Worm (Caenorhabditis elegans) whole organism, late embryonic: ENCODE data around the gene cpsf-1.

Experiments
- C08G9.2 ChIP-seq: sonication (generic microtip); optimal IDR thresholded peaks from 2 replicates; lab custom pipeline; 2016; ENCODE audit warnings: mild to moderate bottlenecking, missing genetic modification characterization, moderate library complexity, missing compliant biosample characterization
- C38D4.7 ChIP-seq: fragments of 200-800 bp; sonication (Bioruptor generic); optimal IDR thresholded peaks from 2 replicates; lab custom pipeline; 2018; ENCODE audit warnings: mild to moderate bottlenecking, missing genetic modification characterization, moderate library complexity, missing compliant biosample characterization
- F13H6.1 ChIP-seq: sonication (generic microtip); optimal IDR thresholded peaks from 2 replicates; lab custom pipeline; 2016; ENCODE audit warnings: missing genetic modification characterization, missing compliant biosample characterization
- K02D7.2 ChIP-seq: sonication (generic microtip); optimal IDR thresholded peaks from 2 replicates; lab custom pipeline; 2017; ENCODE audit warnings: mild to moderate bottlenecking, missing genetic modification characterization, missing compliant biosample characterization
- T23F11.4 ChIP-seq: fragments of 200-800 bp; sonication (Bioruptor generic); optimal IDR thresholded peaks from 2 replicates; lab custom pipeline; 2018; ENCODE audit warnings: mild to moderate bottlenecking, missing genetic modification characterization, missing compliant biosample characterization
- ama-1 ChIP-seq: fragments of 150-350 bp; optimal IDR thresholded peaks from 2 replicates; lab custom pipeline; 2014
- ceh-14 ChIP-seq: sonication (generic microtip); optimal IDR thresholded peaks from 2 replicates; lab custom pipeline; 2016; ENCODE audit warnings: missing genotype, missing genetic modification characterization, missing compliant biosample characterization
- ceh-18 ChIP-seq: sonication (generic microtip); optimal IDR thresholded peaks from 2 replicates; lab custom pipeline; 2016; ENCODE audit warnings: missing genetic modification characterization, missing compliant biosample characterization
- ceh-19 ChIP-seq: fragments of 200-800 bp; sonication (Bioruptor generic); optimal IDR thresholded peaks from 2 replicates; lab custom pipeline; 2018; ENCODE audit warnings: mild to moderate bottlenecking, missing genetic modification characterization, missing compliant biosample characterization
- ceh-2 ChIP-seq: sonication (generic microtip); optimal IDR thresholded peaks from 2 replicates; lab custom pipeline; 2016; ENCODE audit warnings: missing genotype, missing genetic modification characterization, missing compliant biosample characterization
- ceh-22 ChIP-seq: sonication (generic microtip); optimal IDR thresholded peaks from 2 replicates; lab custom pipeline; 2017; ENCODE audit warnings: missing biosample characterization, missing genetic modification characterization
- ceh-24 ChIP-seq: sonication (generic microtip); optimal IDR thresholded peaks from 2 replicates; lab custom pipeline; 2016; ENCODE audit warnings: mild to moderate bottlenecking, missing genetic modification characterization, missing compliant biosample characterization
- ceh-30 ChIP-seq: fragments of 150-350 bp; optimal IDR thresholded peaks from 2 replicates; lab custom pipeline; 2014; ENCODE audit warnings: missing biosample characterization, missing genetic modification characterization
- ceh-31 ChIP-seq: sonication (generic microtip); optimal IDR thresholded peaks from 2 replicates; lab custom pipeline; 2016; ENCODE audit warnings: missing genetic modification characterization, missing compliant biosample characterization
- ceh-45 ChIP-seq: fragments of 200-800 bp; sonication (Bioruptor generic); IDR thresholded peaks from 2 replicates; pipeline ENCODE4 v1.3.6; 2022; ENCODE audit warnings: missing genetic modification reagents, missing genetic modification characterization, missing compliant biosample characterization
- ceh-48 ChIP-seq: sonication (generic microtip); optimal IDR thresholded peaks from 2 replicates; lab custom pipeline; 2016; ENCODE audit warnings: missing genetic modification characterization, inconsistent platforms, missing compliant biosample characterization
- ceh-9 ChIP-seq: sonication (generic microtip); optimal IDR thresholded peaks from 2 replicates; lab custom pipeline; 2016; ENCODE audit warnings: mild to moderate bottlenecking, missing genetic modification characterization, inconsistent platforms, missing compliant biosample characterization
- che-1 ChIP-seq: sonication (generic microtip); optimal IDR thresholded peaks from 2 replicates; lab custom pipeline; 2016; ENCODE audit warnings: mild to moderate bottlenecking, missing genetic modification characterization, missing compliant biosample characterization
- dmd-4 ChIP-seq: sonication (generic microtip); optimal IDR thresholded peaks from 2 replicates; lab custom pipeline; 2016; ENCODE audit warnings: borderline replicate concordance, missing genetic modification characterization, missing compliant biosample characterization
- dve-1 ChIP-seq: sonication (generic microtip); optimal IDR thresholded peaks from 2 replicates; lab custom pipeline; 2017; ENCODE audit warnings: antibody characterized with exemption, mild to moderate bottlenecking, missing genetic modification characterization, missing compliant biosample characterization
- elt-2 ChIP-seq: sonication (generic microtip); optimal IDR thresholded peaks from 2 replicates; lab custom pipeline; 2016; ENCODE audit warnings: missing genetic modification reagents, missing genetic modification characterization, missing compliant biosample characterization
- elt-4 ChIP-seq: sonication (generic microtip); optimal IDR thresholded peaks from 2 replicates; lab custom pipeline; 2016; ENCODE audit warnings: missing genetic modification characterization, missing compliant biosample characterization
- fax-1 ChIP-seq: sonication (generic microtip); optimal IDR thresholded peaks from 2 replicates; lab custom pipeline; 2016; ENCODE audit warnings: missing genotype, missing genetic modification characterization, missing compliant biosample characterization
- fkh-10 ChIP-seq: fragments of 150-350 bp; optimal IDR thresholded peaks from 2 replicates; lab custom pipeline; 2014; ENCODE audit warnings: missing biosample characterization, missing genetic modification reagents, missing genetic modification characterization
- fkh-6 ChIP-seq: sonication (generic microtip); optimal IDR thresholded peaks from 2 replicates; lab custom pipeline; 2016; ENCODE audit warnings: missing genetic modification characterization, missing compliant biosample characterization
- gmeb-2 ChIP-seq: sonication (generic microtip); optimal IDR thresholded peaks from 2 replicates; lab custom pipeline; 2016; ENCODE audit warnings: missing genetic modification characterization, inconsistent platforms, missing compliant biosample characterization
- hlh-13 ChIP-seq: fragments of 200-800 bp; sonication (Bioruptor generic); optimal IDR thresholded peaks from 2 replicates; lab custom pipeline; 2018; ENCODE audit warnings: mild to moderate bottlenecking, missing genetic modification characterization, missing compliant biosample characterization
- hlh-15 ChIP-seq: sonication (generic microtip); optimal IDR thresholded peaks from 2 replicates; lab custom pipeline; 2016; ENCODE audit warnings: missing genetic modification characterization, missing compliant biosample characterization
- hlh-30 ChIP-seq: sonication (generic microtip); optimal IDR thresholded peaks from 2 replicates; lab custom pipeline; 2017; ENCODE audit warnings: antibody characterized with exemption, missing genetic modification characterization, missing compliant biosample characterization; ENCODE audit not compliant: insufficient read depth
- hlh-8 ChIP-seq: sonication (generic microtip); optimal IDR thresholded peaks from 2 replicates; lab custom pipeline; 2016; ENCODE audit warnings: missing genotype, missing genetic modification characterization, missing compliant biosample characterization
- lim-6 ChIP-seq: sonication (generic microtip); optimal IDR thresholded peaks from 2 replicates; lab custom pipeline; 2016; ENCODE audit warnings: missing genetic modification characterization, missing compliant biosample characterization
- lin-11 ChIP-seq: fragments of 200-800 bp; sonication (Bioruptor generic); optimal IDR thresholded peaks from 2 replicates; lab custom pipeline; 2018; ENCODE audit warnings: mild to moderate bottlenecking, missing genetic modification characterization, missing compliant biosample characterization
- madf-2 ChIP-seq: sonication (generic microtip); optimal IDR thresholded peaks from 2 replicates; lab custom pipeline; 2017; ENCODE audit warnings: missing genetic modification characterization, missing compliant biosample characterization
- mec-3 ChIP-seq: sonication (generic microtip); optimal IDR thresholded peaks from 2 replicates; lab custom pipeline; 2016; ENCODE audit warnings: borderline replicate concordance, missing genetic modification characterization, missing compliant biosample characterization
- nfya-1 ChIP-seq: sonication (generic microtip); optimal IDR thresholded peaks from 2 replicates; lab custom pipeline; 2017; ENCODE audit warnings: missing genetic modification characterization, mild to moderate bottlenecking, missing compliant biosample characterization, antibody characterized with exemption, moderate library complexity
- nhr-11 ChIP-seq: fragments of 150-350 bp; optimal IDR thresholded peaks from 2 replicates; lab custom pipeline; 2014; ENCODE audit warnings: missing biosample characterization, missing genetic modification characterization
- nhr-232 ChIP-seq: sonication (generic microtip); optimal IDR thresholded peaks from 2 replicates; lab custom pipeline; 2016; ENCODE audit warnings: missing genetic modification characterization, missing compliant biosample characterization
- pat-9 ChIP-seq: fragments of 200-800 bp; sonication (Bioruptor generic); optimal IDR thresholded peaks from 2 replicates; lab custom pipeline; 2018; ENCODE audit warnings: mild to moderate bottlenecking, missing genetic modification characterization, moderate library complexity, missing compliant biosample characterization
- pax-1 ChIP-seq: fragments of 150-350 bp; optimal IDR thresholded peaks from 2 replicates; lab custom pipeline; 2014; ENCODE audit warnings: missing biosample characterization, missing genetic modification characterization
- pha-2 ChIP-seq: sonication (generic microtip); optimal IDR thresholded peaks from 2 replicates; lab custom pipeline; 2017; ENCODE audit warnings: mild to moderate bottlenecking, missing genetic modification characterization, missing compliant biosample characterization
- pqm-1 ChIP-seq: sonication (generic microtip); optimal IDR thresholded peaks from 2 replicates; lab custom pipeline; 2016; ENCODE audit warnings: missing genetic modification characterization, missing compliant biosample characterization
- pros-1 ChIP-seq: fragments of 150-350 bp; optimal IDR thresholded peaks from 2 replicates; lab custom pipeline; 2014; ENCODE audit warnings: missing biosample characterization, missing genetic modification reagents, missing genetic modification characterization
- sdc-2 ChIP-seq: sonication (generic microtip); optimal IDR thresholded peaks from 2 replicates; lab custom pipeline; 2016; ENCODE audit warnings: missing genotype, missing genetic modification characterization, missing compliant biosample characterization
- sox-2 ChIP-seq: fragments of 200-800 bp; sonication (Bioruptor generic); IDR thresholded peaks from 2 replicates; pipeline ENCODE4 v1.3.6; 2022; ENCODE audit warnings: missing genetic modification reagents, missing genetic modification characterization, missing compliant biosample characterization
- syd-9 ChIP-seq: sonication (generic microtip); optimal IDR thresholded peaks from 2 replicates; lab custom pipeline; 2016; ENCODE audit warnings: mild to moderate bottlenecking, missing genetic modification characterization, moderate library complexity, missing compliant biosample characterization
- tbx-2 ChIP-seq: sonication (generic microtip); optimal IDR thresholded peaks from 2 replicates; lab custom pipeline; 2016; ENCODE audit warnings: missing genetic modification characterization, missing compliant biosample characterization
- tbx-7 ChIP-seq: sonication (generic microtip); optimal IDR thresholded peaks from 2 replicates; lab custom pipeline; 2016; ENCODE audit warnings: missing genotype, missing genetic modification characterization, missing compliant biosample characterization
- ttx-3 ChIP-seq: sonication (generic microtip); optimal IDR thresholded peaks from 2 replicates; lab custom pipeline; 2016; ENCODE audit warnings: missing genetic modification reagents, missing genetic modification characterization, missing compliant biosample characterization
- unc-3 ChIP-seq, 2 experiments: fragments of 200-800 bp in 1 of 2; sonication (Bioruptor generic) in 1 of 2; sonication (generic microtip) in 1 of 2; conservative IDR thresholded peaks in 1 of 2; optimal IDR thresholded peaks in 1 of 2; 2 replicates each; pipeline versions ENCODE4 v1.3.6 to Lab custom; 2016 to 2022; ENCODE audit warnings: missing compliant biosample characterization in 2 of 2, missing genetic modification characterization in 2 of 2, missing genetic modification reagents in 1 of 2
- unc-55 ChIP-seq: sonication (generic microtip); optimal IDR thresholded peaks from 2 replicates; lab custom pipeline; 2017; ENCODE audit warnings: missing biosample characterization, missing genetic modification reagents, missing genetic modification characterization
- unc-86 ChIP-seq: sonication (generic microtip); optimal IDR thresholded peaks from 2 replicates; lab custom pipeline; 2016; ENCODE audit warnings: missing genetic modification characterization, missing compliant biosample characterization
- zip-5 ChIP-seq: sonication (generic microtip); optimal IDR thresholded peaks from 2 replicates; lab custom pipeline; 2016; ENCODE audit warnings: missing genetic modification characterization, missing compliant biosample characterization
- ztf-16 ChIP-seq: sonication (generic microtip); optimal IDR thresholded peaks from 2 replicates; lab custom pipeline; 2017; ENCODE audit warnings: missing genetic modification characterization, missing compliant biosample characterization

cpsf-1 gene

ce11 chrIV:1980961-1981446, 51.8 kb downstream of the cpsf-1 start, which contains the start of gene Y76B12C.6:
Gene Y76B12C.6, plus strand, starts transcription at chrIV:1981396.
- TF ChIP-seq hlh-30 (tag; lab: Kevin White, UChicago) (no peak), sox-2 (GFP tag; lab: Robert Waterston, UW) (no peak), mec-3 (no peak), ama-1 (no peak), K02D7.2 (tag; lab: Kevin White, UChicago) (peak; percentile 43), ztf-16 (peak; percentile 26), ceh-9 (no peak), C38D4.7 (GFP tag; lab: Kevin White, UChicago) (peak; percentile 56), pros-1 (tag; lab: Kevin White, UChicago) (no peak), fkh-10 (GFP tag; lab: Kevin White, UChicago) (no peak), ceh-48 (tag; lab: Kevin White, UChicago) (no peak), ceh-30 (tag; lab: Kevin White, UChicago) (no peak), dmd-4 (peak; percentile 33), pat-9 (tag; lab: Kevin White, UChicago) (peak; percentile 70), hlh-13 (peak; percentile 34), sdc-2 (tag; lab: Kevin White, UChicago) (no peak), nfya-1 (tag; lab: Kevin White, UChicago) (peak; percentile 7), nhr-232 (tag; lab: Kevin White, UChicago) (peak; percentile 48), tbx-2 (tag; lab: Kevin White, UChicago) (peak; percentile 79), syd-9 (no peak), ceh-24 (tag; lab: Kevin White, UChicago) (no peak), zip-5 (peak; percentile 17), elt-2 (tag; lab: Kevin White, UChicago) (peak; percentile 73), ceh-18 (tag; lab: Kevin White, UChicago) (peak; percentile 7), lim-6 (tag; lab: Kevin White, UChicago) (no peak), lin-11 (tag; lab: Kevin White, UChicago) (peak; percentile 60), elt-4 (no peak), hlh-8 (tag; lab: Kevin White, UChicago) (no peak), fax-1 (tag; lab: Kevin White, UChicago) (peak; percentile 63), unc-55 (GFP tag; lab: Kevin White, UChicago) (no peak), nhr-11 (tag; lab: Kevin White, UChicago) (no peak), hlh-15 (tag; lab: Kevin White, UChicago) (no peak), fkh-6 (tag; lab: Kevin White, UChicago) (peak; percentile 48), ceh-14 (tag; lab: Kevin White, UChicago) (peak; percentile 52), C08G9.2 (tag; lab: Kevin White, UChicago) (no peak), madf-2 (tag; lab: Kevin White, UChicago) (no peak), unc-3 (GFP tag; conservative IDR thresholded peaks at IDR 0.05; lab: Robert Waterston, UW) (no peak; the same call in 1 of the 2 replicates), unc-3 (tag; optimal IDR thresholded peaks at IDR 0.05; lab: Kevin White, UChicago) (peak; percentile 31), ttx-3 (tag; lab: Kevin White, UChicago) (peak; percentile 60), pha-2 (tag; lab: Kevin White, UChicago) (peak; percentile 18), ceh-45 (GFP tag; lab: Robert Waterston, UW) (no peak), T23F11.4 (GFP tag; lab: Kevin White, UChicago) (peak; percentile 30), dve-1 (tag; lab: Kevin White, UChicago) (no peak), ceh-31 (tag; lab: Kevin White, UChicago) (peak; percentile 39), pqm-1 (tag; lab: Kevin White, UChicago) (no peak), ceh-22 (no peak), ceh-19 (GFP tag; lab: Kevin White, UChicago) (peak; percentile 2), che-1 (tag; lab: Kevin White, UChicago) (peak; percentile 66), unc-86 (tag; lab: Kevin White, UChicago) (peak; percentile 59), pax-1 (tag; lab: Kevin White, UChicago) (no peak), ceh-2 (tag; lab: Kevin White, UChicago) (peak; percentile 51), F13H6.1 (tag; lab: Kevin White, UChicago) (peak; percentile 52), tbx-7 (no peak), gmeb-2 (tag; lab: Kevin White, UChicago) (peak; percentile 5)
